Worm (Caenorhabditis elegans): ENCODE data around the gene srh-185.

DNA sequence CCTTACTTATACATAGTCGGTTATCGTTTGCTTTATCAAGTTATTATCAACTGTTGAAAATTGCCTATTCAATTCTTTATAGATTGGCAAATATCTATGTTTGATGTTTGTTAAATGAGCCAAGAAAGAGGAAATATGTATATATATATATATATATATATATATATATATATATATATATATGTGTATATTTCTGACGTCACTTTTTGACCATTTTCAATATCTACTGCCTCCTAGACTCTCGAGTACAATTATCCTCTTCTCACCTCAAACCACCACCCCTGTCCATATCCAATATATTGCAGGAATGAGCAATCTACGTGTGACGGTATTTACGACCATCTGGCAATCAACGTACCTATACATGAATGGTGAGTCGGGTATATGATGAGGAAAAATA lies 21.2 kb upstream of the srh-185 start, which contains the start of gene F59D6.1:
- TF ChIP-seq flt-1 (GFP tag; IDR thresholded peaks at IDR 0.05) = no peak
- no peak for TF ChIP-seq ztf-29 (GFP tag; IDR thresholded peaks at IDR 0.05)
- TF ChIP-seq ztf-23 (GFP tag; IDR thresholded peaks at IDR 0.05) = no peak
- no peak for TF ChIP-seq ref-1 (GFP tag; conservative IDR thresholded peaks at IDR 0.05)
- no peak for TF ChIP-seq T22C8.4 (GFP tag; IDR thresholded peaks at IDR 0.05)

Data from whole organism, midembryonic.